Fruit fly (Drosophila melanogaster) whole organism: ENCODE data around the gene sdt.

ENCODE experiments used
- CG8478 ChIP-seq: fragments of >200 bp; optimal IDR thresholded peaks from 2 replicates; lab custom pipeline; 2018; ENCODE audit warnings: inconsistent platforms
- Dll ChIP-seq: fragments of >200 bp; optimal IDR thresholded peaks from 2 replicates; lab custom pipeline; 2017
- pan ChIP-seq: fragments of >200 bp; optimal IDR thresholded peaks from 2 replicates; lab custom pipeline; 2017
- psq ChIP-seq: fragments of >200 bp; optimal IDR thresholded peaks from 2 replicates; lab custom pipeline; 2017

- no peak for TF ChIP-seq psq (lab: Kevin White, UChicago)
- no peak for TF ChIP-seq Dll (lab: Kevin White, UChicago)
- TF ChIP-seq CG8478 (lab: Kevin White, UChicago) = no peak
- no peak for TF ChIP-seq pan (lab: Kevin White, UChicago)
Observed at dm6 chrX:8131693-8132313, 46.5 kb upstream of the sdt start, which contains the start of gene CG10958.
